Worm (Caenorhabditis elegans) whole organism, L4 larva: Measurements from ENCODE around the gene hpo-15.
A peak's percentile ranks its signal among the peaks of the same experiment; 100 is the strongest.

ENCODE experiments used
- F10B5.3 ChIP-seq: sonication (generic microtip); optimal IDR thresholded peaks from 2 replicates; lab custom pipeline; 2016; ENCODE audit warnings: mild to moderate bottlenecking, missing genetic modification characterization, missing compliant biosample characterization
- F44E2.7 ChIP-seq: fragments of 200-800 bp; sonication (Bioruptor generic); IDR thresholded peaks from 2 replicates; pipeline ENCODE4 v2.1.2; 2022; ENCODE audit warnings: missing genetic modification characterization, missing compliant biosample characterization
- Y5F2A.4 ChIP-seq: fragments of 200-800 bp; sonication (Bioruptor generic); optimal IDR thresholded peaks from 2 replicates; lab custom pipeline; 2018; ENCODE audit warnings: mild to moderate bottlenecking, missing genetic modification characterization, missing compliant biosample characterization
- Y75B8A.6 ChIP-seq: fragments of 200-800 bp; sonication (Bioruptor generic); IDR thresholded peaks from 2 replicates; pipeline ENCODE4 v1.3.6; 2022; ENCODE audit warnings: missing genetic modification reagents, missing genetic modification characterization, missing compliant biosample characterization
- aha-1 ChIP-seq: fragments of 150-350 bp; peaks from one replicate; lab custom pipeline; 2014; ENCODE audit warnings: missing biosample characterization, missing genetic modification characterization
- aly-2 ChIP-seq: sonication (generic microtip); optimal IDR thresholded peaks from 2 replicates; lab custom pipeline; 2018; ENCODE audit warnings: missing biosample characterization, missing genetic modification characterization
- attf-4 ChIP-seq: sonication (generic microtip); optimal IDR thresholded peaks from 3 replicates; lab custom pipeline; 2017; ENCODE audit warnings: missing biosample characterization, missing genetic modification characterization
- ceh-32 ChIP-seq: sonication (generic microtip); optimal IDR thresholded peaks from 2 replicates; lab custom pipeline; 2016; ENCODE audit warnings: mild to moderate bottlenecking, missing genetic modification characterization, missing compliant biosample characterization; ENCODE audit not compliant: poor library complexity
- ceh-44 ChIP-seq: fragments of 200-800 bp; sonication (Bioruptor generic); IDR thresholded peaks from 2 replicates; pipeline ENCODE4 v1.3.6; 2022; ENCODE audit warnings: missing genetic modification reagents, missing genetic modification characterization, missing compliant biosample characterization
- ceh-62 ChIP-seq: sonication (generic microtip); optimal IDR thresholded peaks from 2 replicates; lab custom pipeline; 2017; ENCODE audit warnings: missing biosample characterization, missing genetic modification characterization
- ceh-82 ChIP-seq: sonication (generic microtip); optimal IDR thresholded peaks from 2 replicates; lab custom pipeline; 2017; ENCODE audit warnings: missing biosample characterization, missing genetic modification characterization
- daf-12 ChIP-seq: fragments of 150-350 bp; optimal IDR thresholded peaks from 2 replicates; lab custom pipeline; 2014; ENCODE audit warnings: missing biosample characterization, missing genetic modification reagents, missing genetic modification characterization
- daf-16 ChIP-seq, 3 experiments: sonication (generic microtip); optimal IDR thresholded peaks; 2 replicates each; lab custom pipeline; 2016 to 2017; ENCODE audit warnings: missing genetic modification characterization in 3 of 3, missing genetic modification reagents in 3 of 3, mild to moderate bottlenecking in 2 of 3, missing compliant biosample characterization in 2 of 3, missing biosample characterization in 1 of 3, moderate library complexity in 1 of 3
- daf-8 ChIP-seq: fragments of 200-800 bp; sonication (Bioruptor generic); IDR thresholded peaks from 2 replicates; pipeline ENCODE4 v1.3.6; 2022; ENCODE audit warnings: missing genetic modification characterization, missing compliant biosample characterization
- dmd-6 ChIP-seq: fragments of 200-800 bp; sonication (Bioruptor generic); IDR thresholded peaks from 2 replicates; pipeline ENCODE4 v1.3.6; 2022; ENCODE audit warnings: missing genetic modification reagents, missing genetic modification characterization, missing compliant biosample characterization
- dmd-8 ChIP-seq: fragments of 200-800 bp; sonication (Bioruptor generic); IDR thresholded peaks from 2 replicates; pipeline ENCODE4 v1.3.6; 2022; ENCODE audit warnings: missing genetic modification characterization, missing compliant biosample characterization
- dmd-9 ChIP-seq: fragments of 200-800 bp; sonication (Bioruptor generic); IDR thresholded peaks from 2 replicates; pipeline ENCODE4 v1.3.6; 2022; ENCODE audit warnings: missing genetic modification reagents, missing genetic modification characterization, missing compliant biosample characterization
- dpl-1 ChIP-seq: fragments of 150-350 bp; optimal IDR thresholded peaks from 2 replicates; lab custom pipeline; 2014; ENCODE audit warnings: missing biosample characterization, missing genetic modification reagents, missing genetic modification characterization
- egl-43 ChIP-seq: fragments of 200-800 bp; sonication (Bioruptor generic); IDR thresholded peaks from 2 replicates; pipeline ENCODE4 v1.3.6; 2022; ENCODE audit warnings: missing genetic modification reagents, missing genetic modification characterization, missing compliant biosample characterization
- hlh-11 ChIP-seq: fragments of 200-800 bp; sonication (Bioruptor generic); optimal IDR thresholded peaks from 2 replicates; lab custom pipeline; 2018; ENCODE audit warnings: mild to moderate bottlenecking, missing genetic modification characterization, missing compliant biosample characterization
- jun-1 ChIP-seq: fragments of 150-350 bp; optimal IDR thresholded peaks from 2 replicates; lab custom pipeline; 2014; ENCODE audit warnings: missing biosample characterization, missing genetic modification reagents, missing genetic modification characterization
- lin-38 ChIP-seq: fragments of 200-800 bp; sonication (Bioruptor generic); IDR thresholded peaks from 2 replicates; pipeline ENCODE4 v1.3.6; 2022; ENCODE audit warnings: missing genetic modification reagents, missing genetic modification characterization, missing compliant biosample characterization
- lin-39 ChIP-seq: fragments of 150-350 bp; optimal IDR thresholded peaks from 2 replicates; lab custom pipeline; 2014; ENCODE audit warnings: missing biosample characterization, missing genetic modification reagents, missing genetic modification characterization
- lir-3 ChIP-seq: sonication (generic microtip); optimal IDR thresholded peaks from 2 replicates; lab custom pipeline; 2016; ENCODE audit warnings: mild to moderate bottlenecking, missing genetic modification characterization, missing compliant biosample characterization
- madf-5 ChIP-seq, 2 experiments: fragments of 200-800 bp; sonication (Bioruptor generic); IDR thresholded peaks; 2 replicates each; pipeline ENCODE4 v1.3.6; 2022; ENCODE audit warnings: missing compliant biosample characterization in 2 of 2, missing genetic modification characterization in 2 of 2
- mdl-1 ChIP-seq, 2 experiments: fragments of 150-350 bp in 1 of 2; sonication (generic microtip) in 1 of 2; optimal IDR thresholded peaks; 2 replicates each; lab custom pipeline; 2014 to 2017; ENCODE audit warnings: missing biosample characterization in 2 of 2, missing genetic modification characterization in 2 of 2
- mep-1 ChIP-seq: fragments of 150-350 bp; sonication (generic microtip); optimal IDR thresholded peaks from 3 replicates; lab custom pipeline; 2014; ENCODE audit warnings: missing biosample characterization, missing genetic modification characterization
- mes-2 ChIP-seq: sonication (generic microtip); optimal IDR thresholded peaks from 2 replicates; lab custom pipeline; 2016; ENCODE audit warnings: missing genotype, mild to moderate bottlenecking, missing genetic modification characterization, missing compliant biosample characterization; ENCODE audit not compliant: poor library complexity, severe bottlenecking
- mxl-3 ChIP-seq: fragments of 200-800 bp; sonication (Bioruptor generic); optimal IDR thresholded peaks from 2 replicates; lab custom pipeline; 2018; ENCODE audit warnings: mild to moderate bottlenecking, missing genetic modification characterization, missing compliant biosample characterization
- nhr-10 ChIP-seq: fragments of 150-350 bp; optimal IDR thresholded peaks from 2 replicates; lab custom pipeline; 2014; ENCODE audit warnings: missing biosample characterization, missing genetic modification characterization
- nhr-11 ChIP-seq: fragments of 150-350 bp; optimal IDR thresholded peaks from 2 replicates; lab custom pipeline; 2014; ENCODE audit warnings: missing biosample characterization, missing genetic modification characterization
- nhr-237 ChIP-seq: sonication (generic microtip); optimal IDR thresholded peaks from 2 replicates; lab custom pipeline; 2017; ENCODE audit warnings: missing biosample characterization, missing genetic modification characterization
- nhr-25 ChIP-seq: sonication (generic microtip); optimal IDR thresholded peaks from 2 replicates; lab custom pipeline; 2017; ENCODE audit warnings: missing genetic modification characterization, mild to moderate bottlenecking, missing compliant biosample characterization, antibody characterized with exemption, moderate library complexity, borderline replicate concordance; ENCODE audit not compliant: insufficient read depth
- nhr-28 ChIP-seq: fragments of 150-350 bp; optimal IDR thresholded peaks from 2 replicates; lab custom pipeline; 2014; ENCODE audit warnings: missing biosample characterization, missing genetic modification characterization
- nhr-41 ChIP-seq: fragments of 200-800 bp; sonication (Bioruptor generic); IDR thresholded peaks from 2 replicates; pipeline ENCODE4 v1.3.6; 2022; ENCODE audit warnings: missing genetic modification reagents, missing genetic modification characterization, missing compliant biosample characterization
- php-3 ChIP-seq: fragments of 200-800 bp; sonication (Bioruptor generic); IDR thresholded peaks from 2 replicates; pipeline ENCODE4 v1.3.6; 2022; ENCODE audit warnings: missing genetic modification reagents, missing genetic modification characterization, missing compliant biosample characterization
- pqm-1 ChIP-seq: sonication (generic microtip); optimal IDR thresholded peaks from 2 replicates; lab custom pipeline; 2017; ENCODE audit warnings: missing biosample characterization, missing genetic modification characterization
- rbr-2 ChIP-seq: sonication (generic microtip); optimal IDR thresholded peaks from 2 replicates; lab custom pipeline; 2016; ENCODE audit warnings: missing genotype, missing genetic modification characterization, missing compliant biosample characterization
- saeg-2 ChIP-seq: fragments of 200-800 bp; sonication (Bioruptor generic); IDR thresholded peaks from 2 replicates; pipeline ENCODE4 v1.3.6; 2022; ENCODE audit warnings: missing genetic modification reagents, missing genetic modification characterization, missing compliant biosample characterization
- spr-3 ChIP-seq: fragments of 200-800 bp; sonication (Bioruptor generic); optimal IDR thresholded peaks from 2 replicates; lab custom pipeline; 2018; ENCODE audit warnings: mild to moderate bottlenecking, missing genetic modification characterization, missing compliant biosample characterization
- vab-7 ChIP-seq: fragments of 200-800 bp; sonication (Bioruptor generic); IDR thresholded peaks from 2 replicates; pipeline ENCODE4 v1.3.6; 2022; ENCODE audit warnings: missing genetic modification reagents, missing genetic modification characterization, missing compliant biosample characterization
- zfp-2 ChIP-seq: sonication (generic microtip); optimal IDR thresholded peaks from 2 replicates; lab custom pipeline; 2016; ENCODE audit warnings: mild to moderate bottlenecking, missing genetic modification characterization, missing compliant biosample characterization
- zfp-3 ChIP-seq: fragments of 200-800 bp; sonication (Bioruptor generic); conservative IDR thresholded peaks from 2 replicates; pipeline ENCODE4 v1.3.6; 2022; ENCODE audit warnings: missing genetic modification reagents, missing genetic modification characterization, missing compliant biosample characterization
- zip-2 ChIP-seq: fragments of 150-350 bp; optimal IDR thresholded peaks from 2 replicates; lab custom pipeline; 2014; ENCODE audit warnings: missing biosample characterization, missing genetic modification characterization
- ztf-11 ChIP-seq: fragments of 150-350 bp; optimal IDR thresholded peaks from 2 replicates; lab custom pipeline; 2014; ENCODE audit warnings: missing biosample characterization, missing genetic modification characterization

The hpo-15 gene

DNA sequence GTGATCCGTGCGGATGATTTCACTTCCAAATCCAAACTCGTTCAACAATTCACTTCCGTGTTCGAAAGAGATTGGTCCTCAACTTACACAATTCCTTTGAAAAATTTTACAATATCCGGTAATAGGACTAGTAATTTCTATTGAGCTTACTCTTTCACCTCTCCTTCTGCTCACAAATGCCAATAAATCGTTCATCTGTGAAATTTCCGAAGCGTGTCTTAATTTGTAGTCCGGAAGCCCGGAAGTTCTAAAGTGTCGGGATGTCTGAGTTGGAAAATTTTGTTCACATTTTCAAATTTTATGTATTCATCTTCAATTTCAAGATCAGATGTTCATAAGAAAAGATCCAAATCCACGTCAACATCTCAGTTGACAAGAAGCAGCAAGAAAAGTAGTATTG, 20.2 kb downstream of the hpo-15 start, which contains the start of gene T05C3.2:
Gene T05C3.2 (plus strand): TSS at position 301 of the 400 bp plus-strand sequence.
- TF ChIP-seq nhr-237, result no peak
- no peak for TF ChIP-seq nhr-28
- TF ChIP-seq daf-12, result no peak
- no peak for TF ChIP-seq jun-1 (tag; lab: Kevin White, UChicago)
- no peak for TF ChIP-seq aha-1 (tag; lab: Kevin White, UChicago)
- no peak for TF ChIP-seq Y75B8A.6
- TF ChIP-seq aly-2 (tag; lab: Kevin White, UChicago), result no peak
- TF ChIP-seq F10B5.3, result no peak

DNA sequence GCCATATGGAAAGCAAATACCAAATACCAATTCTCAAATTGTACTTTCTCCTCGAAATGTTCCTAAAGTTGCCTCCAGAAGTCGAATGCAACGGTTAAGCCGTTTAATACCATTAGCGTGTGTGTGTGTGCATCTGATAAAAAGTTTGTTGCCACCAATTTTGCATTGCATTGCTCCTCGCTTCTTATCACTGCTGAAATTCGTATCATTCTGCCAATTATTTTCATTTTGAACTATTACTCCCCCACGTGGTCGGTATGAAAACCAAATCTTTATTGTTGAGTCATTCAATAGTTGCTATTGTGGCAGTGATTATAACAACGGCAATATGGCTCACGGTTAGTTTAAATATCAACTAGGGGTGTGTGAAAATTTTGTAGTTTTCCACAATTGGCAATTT, 23.4 kb downstream of the hpo-15 start, which contains the start of gene T05C3.6:
Gene T05C3.6 (plus strand): TSS at position 241 of the 400 bp plus-strand sequence.
- TF ChIP-seq saeg-2 (GFP tag; lab: Robert Waterston, UW) (no peak), mxl-3 (peak; percentile 57), nhr-11 (tag; lab: Kevin White, UChicago) (no peak), daf-16 (GFP tag; optimal IDR thresholded peaks at IDR 0.05; lab: Kevin White, UChicago) (no peak), daf-16 (tag; optimal IDR thresholded peaks at IDR 0.05; lab: Kevin White, UChicago) (peak; percentile 84), F10B5.3 (no peak), dpl-1 (no peak), php-3 (GFP tag; lab: Robert Waterston, UW) (0 out of 2 replicates have a peak, but pooled peaks have one; percentile 51), dmd-8 (GFP tag; lab: Robert Waterston, UW) (no peak), ceh-44 (GFP tag; lab: Robert Waterston, UW) (no peak), pqm-1 (tag; lab: Kevin White, UChicago) (peak; percentile 94), zip-2 (tag; lab: Kevin White, UChicago) (no peak), madf-5 (GFP tag; IDR thresholded peaks at IDR 0.05; lab: Robert Waterston, UW) (no peak), rbr-2 (tag; lab: Kevin White, UChicago) (no peak), ceh-32 (no peak), ztf-11 (tag; lab: Kevin White, UChicago) (no peak), mdl-1 (tag; optimal IDR thresholded peaks at IDR 0.05; lab: Kevin White, UChicago) (peak in 1 of 2 experiments; percentile 64), vab-7 (GFP tag; lab: Robert Waterston, UW) (no peak), nhr-28 (peak; percentile 66), dmd-9 (GFP tag; lab: Robert Waterston, UW) (no peak), dmd-6 (GFP tag; lab: Robert Waterston, UW) (no peak; the same call in 1 of the 2 replicates)
- TF ChIP-seq, all 104 proteins: peak for 6

DNA sequence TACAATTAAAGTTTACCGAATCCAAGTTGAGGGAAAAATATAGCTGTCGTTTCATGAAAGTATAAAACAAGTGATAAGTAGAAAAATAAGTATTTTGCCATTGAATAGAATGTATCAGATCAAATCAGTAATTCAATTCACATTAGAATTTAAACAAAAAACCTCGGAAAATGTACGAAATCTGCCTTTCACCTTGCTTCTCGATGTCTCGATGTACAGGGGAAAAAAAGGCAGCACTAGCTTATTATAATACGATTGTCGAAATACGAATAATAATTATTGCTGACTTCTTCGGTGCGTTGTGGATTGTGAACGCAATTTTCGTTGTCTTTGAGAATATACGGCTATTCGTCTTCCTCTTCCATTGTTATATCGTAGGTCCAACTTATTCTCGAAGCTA, 24.9 kb downstream of the hpo-15 start, which contains the start of gene grl-18:
Gene grl-18 (minus strand): TSS at position 101 of the 400 bp plus-strand sequence.
- no peak for TF ChIP-seq F44E2.7 (GFP tag; lab: Robert Waterston, UW)

DNA sequence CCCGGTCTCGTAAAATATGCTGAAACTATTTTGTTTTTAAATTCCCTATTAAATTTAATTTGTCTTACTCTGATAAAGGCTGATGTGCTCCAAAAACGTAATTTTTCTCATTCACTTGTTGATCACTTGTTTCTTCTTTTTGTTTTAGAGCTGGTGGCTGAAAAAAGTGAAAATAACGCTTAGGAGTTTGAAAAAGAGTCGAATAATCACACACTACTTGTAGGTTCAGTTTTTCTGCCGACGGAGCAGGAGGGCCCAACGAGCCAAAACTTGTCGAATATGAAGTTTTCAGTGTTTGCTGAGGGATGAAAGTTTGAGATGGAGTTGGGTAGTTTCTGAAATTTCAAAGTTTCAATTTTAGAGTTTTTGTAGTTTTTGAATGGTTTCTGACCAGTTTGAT, 26.4 kb downstream of the hpo-15 start:
- no peak for TF ChIP-seq ceh-82 (tag; lab: Kevin White, UChicago)
- no peak for TF ChIP-seq dmd-6 (GFP tag; lab: Robert Waterston, UW)
- TF ChIP-seq aha-1 (tag; lab: Kevin White, UChicago), result peak; percentile 92
- TF ChIP-seq hlh-11 (tag; lab: Kevin White, UChicago), result no peak
- TF ChIP-seq spr-3, result no peak
- no peak for TF ChIP-seq ceh-62 (tag; lab: Kevin White, UChicago)

DNA sequence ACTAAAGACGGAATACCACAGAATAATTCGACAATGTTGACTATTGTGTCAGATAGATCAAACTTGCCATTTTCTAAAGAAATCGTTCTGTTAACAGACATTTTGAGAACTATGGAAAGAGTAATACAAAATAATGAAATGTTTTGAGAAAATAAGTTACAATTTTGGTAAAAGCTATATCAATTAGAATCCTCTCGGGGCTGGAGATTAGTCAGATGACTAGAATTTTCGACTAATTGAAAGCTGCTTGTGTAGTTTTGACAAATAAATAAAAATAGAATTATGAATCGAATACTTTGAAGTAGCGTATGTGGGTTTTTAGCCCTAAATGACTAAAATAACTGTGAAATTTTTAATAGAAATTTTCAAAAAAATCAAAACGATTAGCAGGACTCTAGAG, 28.8 kb downstream of the hpo-15 start, which contains the start of gene srg-65:
Gene srg-65 (minus strand): TSS at position 101 of the 400 bp plus-strand sequence.
- TF ChIP-seq mep-1 (no peak), attf-4 (tag; lab: Kevin White, UChicago) (no peak), nhr-41 (GFP tag; lab: Robert Waterston, UW) (no peak), nhr-10 (tag; lab: Kevin White, UChicago) (no peak), egl-43 (GFP tag; lab: Robert Waterston, UW) (no peak), zfp-2 (tag; lab: Kevin White, UChicago) (no peak), ceh-32 (no peak), nhr-11 (tag; lab: Kevin White, UChicago) (no peak), lin-38 (GFP tag; lab: Robert Waterston, UW) (no peak), mes-2 (tag; lab: Kevin White, UChicago) (no peak), daf-8 (GFP tag; lab: Robert Waterston, UW) (no peak), lin-39 (tag; lab: Kevin White, UChicago) (no peak), zfp-3 (GFP tag; lab: Robert Waterston, UW) (no peak), lir-3 (no peak), Y5F2A.4 (GFP tag; lab: Kevin White, UChicago) (no peak), saeg-2 (GFP tag; lab: Robert Waterston, UW) (no peak), nhr-25 (tag; lab: Kevin White, UChicago) (no peak), dmd-6 (GFP tag; lab: Robert Waterston, UW) (no peak)
